Fruit fly (Drosophila melanogaster) whole organism: ENCODE data around the gene CG14252.

Experiments used
- CG8478 ChIP-seq: fragments of >200 bp; optimal IDR thresholded peaks from 2 replicates; lab custom pipeline; 2018; ENCODE audit warnings: inconsistent platforms
- Dll ChIP-seq: fragments of >200 bp; optimal IDR thresholded peaks from 2 replicates; lab custom pipeline; 2017
- EcR ChIP-seq, 2 experiments: fragments of >200 bp; optimal IDR thresholded peaks; 2 replicates each; lab custom pipeline; 2017; ENCODE audit warnings: missing biosample characterization in 2 of 2, missing genetic modification characterization in 2 of 2, missing genetic modification reagents in 2 of 2
- pan ChIP-seq: fragments of >200 bp; optimal IDR thresholded peaks from 2 replicates; lab custom pipeline; 2017
- psq ChIP-seq: fragments of >200 bp; optimal IDR thresholded peaks from 2 replicates; lab custom pipeline; 2017
- usp ChIP-seq: fragments of >200 bp; optimal IDR thresholded peaks from 2 replicates; lab custom pipeline; 2017; ENCODE audit warnings: missing biosample characterization, missing genetic modification characterization, mixed read lengths

CG14252 gene

dm6 chr3R:26945233-26945632 lies at the start of gene CG14252:
TSS of gene CG14252 (plus strand) at chr3R:26945534.
- TF ChIP-seq psq (lab: Kevin White, UChicago) = no peak
- no peak for TF ChIP-seq Dll (lab: Kevin White, UChicago)
- TF ChIP-seq usp = no peak
- no peak for TF ChIP-seq pan (lab: Kevin White, UChicago)
- no peak for TF ChIP-seq CG8478 (lab: Kevin White, UChicago)
- TF ChIP-seq EcR (GFP tag; optimal IDR thresholded peaks at IDR 0.05; lab: Kevin White, UChicago) = no peak

- TF ChIP-seq psq (lab: Kevin White, UChicago) = no peak
- TF ChIP-seq usp = no peak
- TF ChIP-seq CG8478 (lab: Kevin White, UChicago) = no peak
- TF ChIP-seq pan (lab: Kevin White, UChicago) = no peak
- no peak for TF ChIP-seq Dll (lab: Kevin White, UChicago)
- no peak for TF ChIP-seq EcR (GFP tag; optimal IDR thresholded peaks at IDR 0.05; lab: Kevin White, UChicago)
Measured at dm6 chr3R:26896260-26896659, 49.1 kb upstream of the CG14252 start.

- TF ChIP-seq psq (lab: Kevin White, UChicago) (no peak), Dll (lab: Kevin White, UChicago) (no peak), EcR (GFP tag; optimal IDR thresholded peaks at IDR 0.05; lab: Kevin White, UChicago) (no peak), usp (no peak), pan (lab: Kevin White, UChicago) (no peak)
Measured at dm6 chr3R:26897302-26897701, 48.0 kb upstream of the CG14252 start.

- TF ChIP-seq pan (lab: Kevin White, UChicago) (peak; percentile 49), Dll (lab: Kevin White, UChicago) (no peak)
Measured at dm6 chr3R:26899982-26900381, 45.4 kb upstream of the CG14252 start.

- TF ChIP-seq psq (lab: Kevin White, UChicago) (no peak), usp (no peak), EcR (GFP tag; optimal IDR thresholded peaks at IDR 0.05; lab: Kevin White, UChicago) (no peak), pan (lab: Kevin White, UChicago) (no peak), Dll (lab: Kevin White, UChicago) (no peak), CG8478 (lab: Kevin White, UChicago) (no peak)
Measured at dm6 chr3R:26906034-26906433, 39.3 kb upstream of the CG14252 start.

- TF ChIP-seq pan (lab: Kevin White, UChicago) (no peak), usp (no peak), CG8478 (lab: Kevin White, UChicago) (no peak), psq (lab: Kevin White, UChicago) (no peak), Dll (lab: Kevin White, UChicago) (no peak)
Measured at dm6 chr3R:26906711-26907510, 38.4 kb upstream of the CG14252 start.

- no peak for TF ChIP-seq CG8478 (lab: Kevin White, UChicago)
- TF ChIP-seq EcR (GFP tag; optimal IDR thresholded peaks at IDR 0.05; lab: Kevin White, UChicago) = no peak
- TF ChIP-seq usp = no peak
- no peak for TF ChIP-seq pan (lab: Kevin White, UChicago)
- TF ChIP-seq Dll (lab: Kevin White, UChicago) = no peak
- no peak for TF ChIP-seq psq (lab: Kevin White, UChicago)
Measured at dm6 chr3R:26908750-26909149, 36.6 kb upstream of the CG14252 start.

dm6 chr3R:26912615-26913014 lies 32.7 kb upstream of the CG14252 start, which contains the start of gene Ets97D:
TSS of gene Ets97D (minus strand) at chr3R:26912886.
- TF ChIP-seq usp (no peak), Dll (lab: Kevin White, UChicago) (no peak), psq (lab: Kevin White, UChicago) (no peak), EcR (GFP tag; optimal IDR thresholded peaks at IDR 0.05; lab: Kevin White, UChicago) (no peak)

- TF ChIP-seq Dll (lab: Kevin White, UChicago) (no peak), EcR (GFP tag; optimal IDR thresholded peaks at IDR 0.05; lab: Kevin White, UChicago) (no peak), pan (lab: Kevin White, UChicago) (no peak), CG8478 (lab: Kevin White, UChicago) (no peak), psq (lab: Kevin White, UChicago) (no peak)
Measured at dm6 chr3R:26915463-26915925, 29.8 kb upstream of the CG14252 start, which contains the start of gene CG46339. TSS of gene CG46339 (plus strand) at chr3R:26915761.

- no peak for TF ChIP-seq psq (lab: Kevin White, UChicago)
- no peak for TF ChIP-seq usp
- no peak for TF ChIP-seq EcR (GFP tag; optimal IDR thresholded peaks at IDR 0.05; lab: Kevin White, UChicago)
- TF ChIP-seq pan (lab: Kevin White, UChicago) = no peak
- TF ChIP-seq CG8478 (lab: Kevin White, UChicago) = no peak
- no peak for TF ChIP-seq Dll (lab: Kevin White, UChicago)
Measured at dm6 chr3R:26918857-26919256, 26.5 kb upstream of the CG14252 start.

- TF ChIP-seq pan (lab: Kevin White, UChicago) = no peak
- no peak for TF ChIP-seq psq (lab: Kevin White, UChicago)
- no peak for TF ChIP-seq Dll (lab: Kevin White, UChicago)
- no peak for TF ChIP-seq CG8478 (lab: Kevin White, UChicago)
- no peak for TF ChIP-seq EcR (GFP tag; optimal IDR thresholded peaks at IDR 0.05; lab: Kevin White, UChicago)
- TF ChIP-seq usp = no peak
Measured at dm6 chr3R:26923830-26924333, 21.5 kb upstream of the CG14252 start.

dm6 chr3R:26926477-26926876 lies 18.9 kb upstream of the CG14252 start:
- TF ChIP-seq Dll (lab: Kevin White, UChicago) (no peak), pan (lab: Kevin White, UChicago) (no peak), CG8478 (lab: Kevin White, UChicago) (no peak)
